Fruit fly (Drosophila melanogaster) whole organism, prepupa: ENCODE data around the gene MsrA.

Experiments used
- Blimp-1 ChIP-seq: fragments of 200-800 bp; sonication (Bioruptor generic); optimal IDR thresholded peaks from 3 replicates; lab custom pipeline; 2017; ENCODE audit warnings: missing biosample characterization, missing genetic modification characterization, mild to moderate bottlenecking, moderate library complexity, missing genetic modification reagents
- CG10631 ChIP-seq: fragments of 200-800 bp; sonication (Bioruptor generic); optimal IDR thresholded peaks from 2 replicates; lab custom pipeline; 2016; ENCODE audit warnings: missing biosample characterization, missing genetic modification characterization
- CG11294 ChIP-seq: fragments of 200-800 bp; sonication (Bioruptor generic); IDR thresholded peaks from 2 replicates; pipeline ENCODE4 v1.3.6; 2022; ENCODE audit warnings: missing biosample characterization, missing genetic modification characterization
- CG11762 ChIP-seq: fragments of 200-800 bp; sonication (Bioruptor generic); optimal IDR thresholded peaks from 3 replicates; lab custom pipeline; 2016; ENCODE audit warnings: missing biosample characterization, missing genetic modification characterization; ENCODE audit not compliant: insufficient read depth
- CG15336 ChIP-seq: fragments of 200-800 bp; sonication (Bioruptor generic); IDR thresholded peaks from 2 replicates; pipeline ENCODE4 v1.3.6; 2022; ENCODE audit warnings: missing biosample characterization, missing genetic modification characterization
- CG3032 ChIP-seq: fragments of 200-800 bp; optimal IDR thresholded peaks from 2 replicates; lab custom pipeline; 2019; ENCODE audit warnings: missing biosample characterization, mild to moderate bottlenecking, missing genetic modification characterization, moderate library complexity
- CG3919 ChIP-seq: fragments of 200-800 bp; sonication (Bioruptor generic); optimal IDR thresholded peaks from 3 replicates; lab custom pipeline; 2016; ENCODE audit warnings: missing biosample characterization, missing genetic modification characterization
- CG4318 ChIP-seq: fragments of 200-800 bp; sonication (Bioruptor generic); optimal IDR thresholded peaks from 3 replicates; lab custom pipeline; 2017; ENCODE audit warnings: missing biosample characterization, mild to moderate bottlenecking, missing genetic modification characterization
- CG6163 ChIP-seq: fragments of 200-800 bp; sonication (Bioruptor generic); IDR thresholded peaks from 3 replicates; pipeline ENCODE4 v1.3.6; 2022; ENCODE audit warnings: missing biosample characterization, missing genetic modification characterization
- CG6276 ChIP-seq: fragments of 200-800 bp; sonication (Bioruptor generic); optimal IDR thresholded peaks from 2 replicates; lab custom pipeline; 2017; ENCODE audit warnings: missing biosample characterization, mild to moderate bottlenecking, missing genetic modification characterization
- CG6808 ChIP-seq: fragments of 200-800 bp; sonication (Bioruptor generic); optimal IDR thresholded peaks from 3 replicates; lab custom pipeline; 2017; ENCODE audit warnings: missing biosample characterization, missing genetic modification characterization, mild to moderate bottlenecking, moderate library complexity, missing genetic modification reagents
- CG6854 ChIP-seq: fragments of 200-800 bp; sonication (Bioruptor generic); optimal IDR thresholded peaks from 2 replicates; lab custom pipeline; 2017; ENCODE audit warnings: missing biosample characterization, mild to moderate bottlenecking, missing genetic modification characterization
- CG7368 ChIP-seq: fragments of 200-800 bp; sonication (Bioruptor generic); optimal IDR thresholded peaks from 3 replicates; lab custom pipeline; 2016; ENCODE audit warnings: missing biosample characterization, missing genetic modification characterization
- CG8119 ChIP-seq: fragments of 200-800 bp; sonication (Bioruptor generic); IDR thresholded peaks from 3 replicates; pipeline ENCODE4 v1.3.6; 2022; ENCODE audit warnings: missing biosample characterization, missing genetic modification characterization
- CG8319 ChIP-seq: fragments of 200-800 bp; sonication (Bioruptor generic); optimal IDR thresholded peaks from 3 replicates; lab custom pipeline; 2016; ENCODE audit warnings: missing biosample characterization, missing genetic modification characterization
- CG8632 ChIP-seq: fragments of 200-800 bp; sonication (Bioruptor generic); optimal IDR thresholded peaks from 3 replicates; lab custom pipeline; 2016; ENCODE audit warnings: missing biosample characterization, missing genetic modification characterization
- Eip78C ChIP-seq: fragments of 200-800 bp; sonication (Bioruptor generic); peaks from one replicate; lab custom pipeline; 2016; ENCODE audit warnings: missing biosample characterization, missing genetic modification characterization
- Eip93F ChIP-seq: fragments of 200-800 bp; sonication (Bioruptor generic); optimal IDR thresholded peaks from 2 replicates; lab custom pipeline; 2016; ENCODE audit warnings: missing biosample characterization, mild to moderate bottlenecking, missing genetic modification characterization
- Hr39 ChIP-seq: fragments of 200-800 bp; sonication (Bioruptor generic); optimal IDR thresholded peaks from 2 replicates; lab custom pipeline; 2016; ENCODE audit warnings: missing biosample characterization, missing genetic modification characterization
- Hr4 ChIP-seq: fragments of 200-800 bp; sonication (Bioruptor generic); optimal IDR thresholded peaks from 3 replicates; lab custom pipeline; 2016; ENCODE audit warnings: missing biosample characterization, missing genetic modification characterization
- Lpt ChIP-seq: fragments of 200-800 bp; sonication (Bioruptor generic); optimal IDR thresholded peaks from 3 replicates; lab custom pipeline; 2016; ENCODE audit warnings: missing biosample characterization, missing genetic modification characterization
- OdsH ChIP-seq: fragments of 200-800 bp; sonication (Bioruptor generic); optimal IDR thresholded peaks from 3 replicates; lab custom pipeline; 2016; ENCODE audit warnings: missing biosample characterization, missing genetic modification characterization
- Smox ChIP-seq: fragments of 200-800 bp; sonication (Bioruptor generic); optimal IDR thresholded peaks from 3 replicates; lab custom pipeline; 2016; ENCODE audit warnings: missing biosample characterization, missing genetic modification characterization
- Sox102F ChIP-seq: fragments of 200-800 bp; sonication (Bioruptor generic); optimal IDR thresholded peaks from 2 replicates; lab custom pipeline; 2016; ENCODE audit warnings: missing biosample characterization, mild to moderate bottlenecking, missing genetic modification characterization
- Sox14 ChIP-seq: fragments of 200-800 bp; sonication (Bioruptor generic); optimal IDR thresholded peaks from 3 replicates; lab custom pipeline; 2016; ENCODE audit warnings: missing biosample characterization, missing genetic modification characterization
- Sox15 ChIP-seq: fragments of 200-800 bp; sonication (Bioruptor generic); optimal IDR thresholded peaks from 3 replicates; lab custom pipeline; 2016; ENCODE audit warnings: missing biosample characterization, missing genetic modification characterization
- acj6 ChIP-seq: fragments of 200-800 bp; sonication (Bioruptor generic); optimal IDR thresholded peaks from 3 replicates; lab custom pipeline; 2016; ENCODE audit warnings: missing biosample characterization, missing genetic modification characterization
- dsx ChIP-seq: fragments of 200-800 bp; optimal IDR thresholded peaks from 3 replicates; lab custom pipeline; 2019; ENCODE audit warnings: missing biosample characterization, mild to moderate bottlenecking, missing genetic modification characterization, moderate library complexity; ENCODE audit not compliant: poor library complexity, severe bottlenecking
- eg ChIP-seq: fragments of 200-800 bp; sonication (Bioruptor generic); IDR thresholded peaks from 3 replicates; pipeline ENCODE4 v1.3.6; 2022; ENCODE audit warnings: missing biosample characterization, missing genetic modification characterization
- esn ChIP-seq: fragments of 200-800 bp; sonication (Bioruptor generic); optimal IDR thresholded peaks from 2 replicates; lab custom pipeline; 2016; ENCODE audit warnings: missing biosample characterization, mild to moderate bottlenecking, missing genetic modification characterization, moderate library complexity
- fd85E ChIP-seq: fragments of 200-800 bp; sonication (Bioruptor generic); optimal IDR thresholded peaks from 3 replicates; lab custom pipeline; 2016; ENCODE audit warnings: missing biosample characterization, missing genetic modification characterization
- fkh ChIP-seq: fragments of 200-800 bp; sonication (Bioruptor generic); optimal IDR thresholded peaks from 3 replicates; lab custom pipeline; 2017; ENCODE audit warnings: missing biosample characterization, mild to moderate bottlenecking, missing genetic modification characterization, moderate library complexity
- lz ChIP-seq: fragments of 200-800 bp; sonication (Bioruptor generic); optimal IDR thresholded peaks from 3 replicates; lab custom pipeline; 2016; ENCODE audit warnings: missing biosample characterization, missing genetic modification characterization
- spab ChIP-seq: fragments of 200-800 bp; sonication (Bioruptor generic); optimal IDR thresholded peaks from 2 replicates; lab custom pipeline; 2017; ENCODE audit warnings: missing biosample characterization, mild to moderate bottlenecking, missing genetic modification characterization, missing genetic modification reagents
- vri ChIP-seq: fragments of 200-800 bp; sonication (Bioruptor generic); optimal IDR thresholded peaks from 3 replicates; lab custom pipeline; 2016; ENCODE audit warnings: missing biosample characterization, mild to moderate bottlenecking, missing genetic modification characterization

Gene MsrA

dm6 chr3L:15513726-15514125 lies 2.9 kb downstream of the MsrA start:
- no peak for TF ChIP-seq lz
- no peak for TF ChIP-seq fkh (GFP tag; lab: Kevin White, UChicago)
- TF ChIP-seq CG4318 (GFP tag; lab: Kevin White, UChicago) = no peak
- TF ChIP-seq CG7368 = no peak
- TF ChIP-seq OdsH = no peak
- no peak for TF ChIP-seq Hr39 (GFP tag; lab: Kevin White, UChicago)
- no peak for TF ChIP-seq esn
- no peak for TF ChIP-seq fd85E
- no peak for TF ChIP-seq Sox102F (GFP tag; lab: Kevin White, UChicago)
- TF ChIP-seq CG6808 (GFP tag; lab: Kevin White, UChicago) = no peak
- TF ChIP-seq spab (GFP tag; lab: Kevin White, UChicago) = no peak
- no peak for TF ChIP-seq eg
- TF ChIP-seq, all 60 proteins: peak for 0

- peak; percentile 65 for TF ChIP-seq Eip78C (GFP tag; lab: Kevin White, UChicago)
- TF ChIP-seq vri = peak; percentile 66
- TF ChIP-seq dsx (GFP tag; lab: Kevin White, UChicago) = no peak
- no peak for TF ChIP-seq acj6 (GFP tag; lab: Kevin White, UChicago)
- no peak for TF ChIP-seq OdsH
- TF ChIP-seq CG6808 (GFP tag; lab: Kevin White, UChicago) = no peak
- peak; percentile 44 for TF ChIP-seq CG6854 (GFP tag; lab: Kevin White, UChicago)
- no peak for TF ChIP-seq Sox15 (GFP tag; lab: Kevin White, UChicago)
- peak; percentile 29; the same call in 1 of the 3 replicates for TF ChIP-seq CG8119 (GFP tag; lab: Robert Waterston, UW)
- TF ChIP-seq Lpt = peak; percentile 38
- TF ChIP-seq CG8632 = no peak
- TF ChIP-seq CG3032 = no peak
- TF ChIP-seq CG8319 (GFP tag; lab: Kevin White, UChicago) = no peak
- TF ChIP-seq CG11762 (GFP tag; lab: Kevin White, UChicago) = no peak
- TF ChIP-seq CG11294 = no peak
- TF ChIP-seq Sox14 = peak; percentile 49
- TF ChIP-seq fkh (GFP tag; lab: Kevin White, UChicago) = peak; percentile 57
- no peak for TF ChIP-seq eg
- peak; percentile 48; the same call in 1 of the 2 replicates for TF ChIP-seq CG15336 (GFP tag; lab: Robert Waterston, UW)
- TF ChIP-seq CG3919 (GFP tag; lab: Kevin White, UChicago) = no peak
Measured at dm6 chr3L:15514405-15514804, 3.6 kb downstream of the MsrA start.

- TF ChIP-seq lz = no peak
- no peak for TF ChIP-seq Eip93F
- no peak for TF ChIP-seq fd85E
- TF ChIP-seq Smox = no peak
- peak; percentile 17 for TF ChIP-seq Lpt
- no peak for TF ChIP-seq CG10631 (GFP tag; lab: Kevin White, UChicago)
- peak; percentile 11 for TF ChIP-seq Eip78C (GFP tag; lab: Kevin White, UChicago)
- no peak for TF ChIP-seq CG6276 (GFP tag; lab: Kevin White, UChicago)
- no peak for TF ChIP-seq Blimp-1
- peak; percentile 22; the same call in 1 of the 2 replicates for TF ChIP-seq CG15336 (GFP tag; lab: Robert Waterston, UW)
- no peak for TF ChIP-seq acj6 (GFP tag; lab: Kevin White, UChicago)
- TF ChIP-seq OdsH = no peak
- no peak for TF ChIP-seq CG6163 (GFP tag; lab: Robert Waterston, UW)
Measured at dm6 chr3L:15514814-15515495, 4.1 kb downstream of the MsrA start.

DNA sequence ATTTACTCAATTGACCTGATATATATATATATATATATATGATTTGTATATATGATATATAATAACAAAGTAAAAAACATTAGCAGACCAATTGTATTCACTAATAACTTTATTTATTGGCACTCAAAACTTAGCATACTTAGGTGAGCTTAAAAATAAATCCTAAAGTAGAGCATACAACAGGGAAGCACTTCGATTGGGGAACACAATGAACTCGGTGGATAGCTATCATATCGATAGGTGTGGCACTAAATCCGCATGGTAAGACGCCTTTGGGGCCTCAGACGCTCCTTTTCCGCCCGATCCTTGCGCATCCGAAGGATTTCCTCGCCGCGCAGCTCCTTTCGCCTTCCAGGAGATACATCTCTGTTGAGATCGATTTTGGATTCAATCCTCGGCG lies 5.6 kb downstream of the MsrA start:
- TF ChIP-seq Lpt = no peak

- no peak for TF ChIP-seq CG11294
- no peak for TF ChIP-seq acj6 (GFP tag; lab: Kevin White, UChicago)
- TF ChIP-seq Hr4 (GFP tag; lab: Kevin White, UChicago) = no peak
Measured at dm6 chr3L:15516956-15517355, 6.1 kb downstream of the MsrA start, which contains the start of gene CG13454. Gene CG13454 (minus strand): TSS chr3L:15517056.
